Worm (Caenorhabditis elegans) whole organism, L2 larva: ENCODE results near the gene srp-8.

Experiments used
- C34F6.9 ChIP-seq: fragments of 150-350 bp; optimal IDR thresholded peaks from 2 replicates; lab custom pipeline; 2014; ENCODE audit warnings: missing biosample characterization, missing genetic modification characterization
- ceh-82 ChIP-seq: fragments of 150-350 bp; optimal IDR thresholded peaks from 2 replicates; lab custom pipeline; 2014; ENCODE audit warnings: missing biosample characterization, missing genetic modification characterization
- crh-2 ChIP-seq: sonication (generic microtip); optimal IDR thresholded peaks from 2 replicates; lab custom pipeline; 2017; ENCODE audit warnings: missing biosample characterization, missing genetic modification characterization
- gmeb-1 ChIP-seq: fragments of 150-350 bp; optimal IDR thresholded peaks from 2 replicates; lab custom pipeline; 2014; ENCODE audit warnings: missing biosample characterization, missing genetic modification characterization
- lin-13 ChIP-seq: fragments of 150-350 bp; optimal IDR thresholded peaks from 2 replicates; lab custom pipeline; 2014; ENCODE audit warnings: missing biosample characterization, missing genetic modification reagents, missing genetic modification characterization
- lin-39 ChIP-seq: fragments of 150-350 bp; optimal IDR thresholded peaks from 2 replicates; lab custom pipeline; 2014; ENCODE audit warnings: missing biosample characterization, missing genetic modification reagents, missing genetic modification characterization
- nhr-11 ChIP-seq: fragments of 150-350 bp; optimal IDR thresholded peaks from 2 replicates; lab custom pipeline; 2014; ENCODE audit warnings: missing biosample characterization, missing genetic modification characterization
- nhr-129 ChIP-seq: fragments of 150-350 bp; optimal IDR thresholded peaks from 2 replicates; lab custom pipeline; 2014; ENCODE audit warnings: missing biosample characterization, missing genetic modification characterization
- nhr-21 ChIP-seq: fragments of 150-350 bp; optimal IDR thresholded peaks from 2 replicates; lab custom pipeline; 2014; ENCODE audit warnings: missing biosample characterization, missing genetic modification characterization
- nhr-23 ChIP-seq: fragments of 150-350 bp; optimal IDR thresholded peaks from 2 replicates; lab custom pipeline; 2014; ENCODE audit warnings: missing biosample characterization, missing genetic modification reagents, missing genetic modification characterization
- sma-3 ChIP-seq: sonication (generic microtip); optimal IDR thresholded peaks from 2 replicates; lab custom pipeline; 2016; ENCODE audit warnings: missing genetic modification reagents, missing genetic modification characterization, missing compliant biosample characterization
- sma-9 ChIP-seq, 2 experiments: fragments of 150-350 bp in 1 of 2; sonication (generic microtip) in 1 of 2; optimal IDR thresholded peaks; 2 replicates each; lab custom pipeline; 2014 to 2016; ENCODE audit warnings: missing genetic modification characterization in 2 of 2, mild to moderate bottlenecking in 1 of 2, missing biosample characterization in 1 of 2, missing compliant biosample characterization in 1 of 2, missing genetic modification reagents in 1 of 2, moderate library complexity in 1 of 2
- snpc-4 ChIP-seq: fragments of 150-350 bp; optimal IDR thresholded peaks from 2 replicates; lab custom pipeline; 2014; ENCODE audit warnings: missing biosample characterization, missing genetic modification characterization
- ztf-11 ChIP-seq: sonication (generic microtip); optimal IDR thresholded peaks from 2 replicates; lab custom pipeline; 2017; ENCODE audit warnings: missing biosample characterization, missing genetic modification characterization

The srp-8 gene

DNA sequence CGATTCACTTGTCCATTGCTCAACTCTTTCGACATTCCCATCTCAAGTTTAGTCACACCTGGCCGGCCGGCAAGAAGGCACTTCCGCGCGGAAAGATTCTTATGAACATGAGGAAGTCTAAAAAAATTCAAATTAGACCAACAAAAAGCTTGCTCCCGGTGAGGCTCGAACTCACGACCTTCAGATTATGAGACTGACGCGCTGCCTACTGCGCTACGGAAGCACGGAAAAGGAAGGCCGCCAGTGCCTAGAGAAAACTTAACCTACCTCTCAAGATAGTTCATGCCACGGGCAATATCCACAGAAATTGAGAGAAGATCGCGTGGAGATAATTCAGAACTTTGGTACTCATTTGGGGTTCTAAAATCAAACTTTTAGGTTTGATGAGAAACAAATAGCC, 46.6 kb downstream of the srp-8 start:
- no peak for TF ChIP-seq nhr-11 (tag; lab: Kevin White, UChicago)
- peak; percentile 18 for TF ChIP-seq sma-9 (GFP tag; optimal IDR thresholded peaks at IDR 0.05; lab: Kevin White, UChicago)
- no peak for TF ChIP-seq sma-9 (tag; optimal IDR thresholded peaks at IDR 0.05; lab: Kevin White, UChicago)
- peak; percentile 67 for TF ChIP-seq snpc-4 (tag; lab: Kevin White, UChicago)
- peak; percentile 21 for TF ChIP-seq nhr-129

DNA sequence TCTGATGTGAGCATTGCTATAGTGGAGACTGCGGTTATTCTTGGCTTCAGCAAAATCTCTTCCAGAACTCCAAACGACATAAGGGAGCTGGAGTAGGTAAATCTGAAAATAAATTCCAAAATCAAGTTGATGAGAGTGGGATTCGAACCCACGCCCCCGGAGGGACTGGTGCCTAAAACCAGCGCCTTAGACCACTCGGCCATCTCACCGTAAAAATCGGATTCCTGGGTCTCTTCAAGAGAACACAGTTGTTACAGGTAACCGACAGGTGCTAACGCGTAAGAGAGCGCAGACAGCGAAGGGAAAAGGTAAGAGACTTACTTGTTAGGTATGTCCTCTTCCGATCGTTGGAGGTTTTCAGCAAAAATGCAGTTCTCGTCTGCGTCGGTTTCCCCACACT, 51.8 kb downstream of the srp-8 start:
- peak; percentile 29 for TF ChIP-seq nhr-21
- peak; percentile 54 for TF ChIP-seq sma-3
- peak; percentile 49 for TF ChIP-seq snpc-4 (tag; lab: Kevin White, UChicago)
- no peak for TF ChIP-seq lin-13
- TF ChIP-seq lin-39, result no peak
- peak; percentile 6 for TF ChIP-seq C34F6.9 (tag; lab: Kevin White, UChicago)
- peak; percentile 48 for TF ChIP-seq crh-2
- TF ChIP-seq nhr-23 (tag; lab: Kevin White, UChicago), result no peak
- TF ChIP-seq ceh-82 (tag; lab: Kevin White, UChicago), result no peak
- peak; percentile 6 for TF ChIP-seq gmeb-1 (tag; lab: Kevin White, UChicago)
- peak; percentile 45 for TF ChIP-seq nhr-129
- TF ChIP-seq ztf-11 (tag; lab: Kevin White, UChicago), result no peak
- TF ChIP-seq, all 48 proteins: peak for 7
